Worm (Caenorhabditis elegans): ENCODE data around the gene eif-3.B.

DNA sequence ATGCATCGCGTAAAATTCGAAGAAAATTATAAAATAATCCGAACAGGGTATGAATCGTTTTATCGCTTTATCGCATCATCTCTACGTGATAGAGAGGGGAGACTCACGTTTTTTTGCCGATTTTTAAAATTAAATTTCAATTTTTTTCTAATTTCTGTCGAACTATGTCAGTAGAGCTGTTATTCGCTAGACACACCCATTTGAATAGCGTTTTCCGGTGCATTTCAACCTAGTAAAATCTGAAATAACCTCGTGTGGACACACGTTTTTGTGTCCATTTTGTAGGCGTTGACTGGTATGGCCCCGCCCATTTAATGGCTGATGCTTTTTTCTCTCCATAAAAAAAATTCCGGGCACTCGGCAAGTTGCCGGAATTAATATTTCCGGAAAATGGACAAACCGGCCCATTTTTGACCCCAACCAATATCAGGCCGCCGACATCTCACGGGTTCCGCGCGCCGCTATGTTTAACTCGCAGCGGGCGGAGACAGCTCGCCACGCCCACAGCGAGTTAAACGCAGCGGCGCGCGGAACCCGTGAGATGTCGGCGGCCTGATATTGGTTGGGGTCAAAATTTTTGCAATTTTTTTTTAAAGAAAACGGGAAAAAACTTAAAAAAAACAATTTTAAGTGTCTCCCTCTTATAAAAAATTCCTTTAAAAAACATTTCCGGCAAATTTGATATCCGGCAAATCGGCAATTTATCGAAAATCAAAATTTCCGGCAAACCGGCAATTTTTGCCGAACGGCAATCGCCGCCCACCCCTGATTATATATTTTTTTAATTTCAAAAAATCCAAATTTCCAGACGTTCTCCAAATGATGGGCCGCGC lies 22.0 kb upstream of the eif-3.B start, which contains the start of gene Y54E2A.7:
- TF ChIP-seq nhr-76 (tag; optimal IDR thresholded peaks at IDR 0.05) (no peak), snpc-4 (tag; optimal IDR thresholded peaks at IDR 0.05) (no peak), nhr-90 (tag; optimal IDR thresholded peaks at IDR 0.05; ENCODE audit: poor library complexity) (no peak), lsy-2 (tag; optimal IDR thresholded peaks at IDR 0.05) (no peak), nhr-71 (tag; optimal IDR thresholded peaks at IDR 0.05) (no peak), lin-39 (tag; optimal IDR thresholded peaks at IDR 0.05) (no peak)
